Worm (Caenorhabditis elegans) whole organism, L1 larva: ENCODE measurements around the gene F15A8.1.

Experiments used
- elt-3 ChIP-seq, 6 experiments: fragments of 150-350 bp in 1 of 6; sonication (generic microtip); optimal IDR thresholded peaks; 2 replicates each; lab custom pipeline; 2017 to 2018; ENCODE audit warnings: missing biosample characterization in 6 of 6, missing genetic modification characterization in 6 of 6, inconsistent platforms in 1 of 6
- mdl-1 ChIP-seq, 2 experiments: fragments of 150-350 bp; optimal IDR thresholded peaks; 2 replicates each; lab custom pipeline; 2014 to 2017; ENCODE audit warnings: missing biosample characterization in 2 of 2, missing genetic modification characterization in 2 of 2, inconsistent platforms in 1 of 2
- nhr-237 ChIP-seq: fragments of 150-350 bp; optimal IDR thresholded peaks from 2 replicates; lab custom pipeline; 2014; ENCODE audit warnings: missing biosample characterization, missing genetic modification characterization
- skn-1 ChIP-seq: fragments of 150-350 bp; optimal IDR thresholded peaks from 2 replicates; lab custom pipeline; 2014; ENCODE audit warnings: missing biosample characterization, missing genetic modification characterization
- snu-23 ChIP-seq: sonication (generic microtip); optimal IDR thresholded peaks from 2 replicates; lab custom pipeline; 2016; ENCODE audit warnings: missing genetic modification characterization, missing compliant biosample characterization
- ztf-4 ChIP-seq: fragments of 150-350 bp; optimal IDR thresholded peaks from 2 replicates; lab custom pipeline; 2014; ENCODE audit warnings: missing biosample characterization, missing genetic modification characterization

- TF ChIP-seq nhr-237 (tag; lab: Kevin White, UChicago), result no peak
- TF ChIP-seq skn-1 (tag; lab: Kevin White, UChicago), result no peak
- TF ChIP-seq ztf-4 (tag; lab: Kevin White, UChicago), result no peak
- peak in 1 of 2 experiments; percentile 8 for TF ChIP-seq mdl-1 (tag; optimal IDR thresholded peaks at IDR 0.05; lab: Kevin White, UChicago)
- TF ChIP-seq snu-23, result peak; percentile 67
- TF ChIP-seq elt-3 (tag; optimal IDR thresholded peaks at IDR 0.05; lab: Kevin White, UChicago), result no peak
Observed at ce11 chrX:4457853-4458322, 17.1 kb downstream of the F15A8.1 start, which contains the start of gene aps-2.
